Fruit fly (Drosophila melanogaster) whole organism, adult: ENCODE measurements around the gene CG46458.

Source experiments
- CG11617 ChIP-seq: fragments of 200-800 bp; sonication (Bioruptor generic); optimal IDR thresholded peaks from 2 replicates; lab custom pipeline; 2017; ENCODE audit warnings: mild to moderate bottlenecking, missing biosample characterization, missing genetic modification reagents, missing genetic modification characterization
- CG5204 ChIP-seq: fragments of 200-800 bp; sonication (Bioruptor generic); optimal IDR thresholded peaks from 2 replicates; lab custom pipeline; 2016; ENCODE audit warnings: missing biosample characterization, missing genetic modification characterization
- CG7101 ChIP-seq: fragments of 200-800 bp; sonication (Bioruptor generic); optimal IDR thresholded peaks from 2 replicates; lab custom pipeline; 2018; ENCODE audit warnings: missing biosample characterization, mild to moderate bottlenecking, missing genetic modification characterization, moderate library complexity
- kay ChIP-seq: fragments of 200-800 bp; sonication (Bioruptor generic); peaks from one replicate; lab custom pipeline; 2016; ENCODE audit warnings: missing biosample characterization, missing genetic modification characterization, borderline replicate concordance

DNA sequence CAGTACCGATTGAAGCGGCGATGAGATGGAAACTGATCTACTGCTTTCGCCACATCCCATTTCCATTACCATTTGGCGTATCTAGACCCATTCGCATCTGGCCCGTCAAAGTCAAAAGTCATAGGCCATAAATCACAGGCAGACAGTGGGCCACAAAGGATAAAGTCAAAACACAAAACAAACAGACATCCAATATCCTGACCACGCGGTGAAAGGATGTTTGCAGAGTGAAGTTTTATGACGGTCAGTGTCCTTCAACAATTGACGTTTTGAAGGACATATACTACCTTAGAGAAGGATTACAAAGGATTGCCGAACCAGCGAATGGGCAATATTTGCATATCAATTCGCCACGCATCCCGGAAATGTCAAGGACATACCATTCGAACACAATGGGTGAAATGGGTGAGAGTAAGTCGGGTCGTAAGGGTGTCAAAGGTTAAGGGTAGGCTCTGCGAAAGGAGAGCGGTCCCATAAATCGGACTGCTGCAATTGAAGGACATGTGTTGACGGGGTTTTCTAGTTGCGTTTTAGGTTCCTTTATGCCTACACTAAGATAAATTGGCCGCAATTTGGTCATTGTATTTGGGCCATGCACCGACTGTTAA, 72.9 kb downstream of the CG46458 start:
- TF ChIP-seq CG5204 (GFP tag; lab: Kevin White, UChicago) (no peak), CG11617 (GFP tag; lab: Kevin White, UChicago) (no peak), CG7101 (tag; lab: Kevin White, UChicago) (no peak), kay (GFP tag; lab: Kevin White, UChicago) (no peak)
